Fruit fly (Drosophila melanogaster): ENCODE data around the gene ND-15.
A peak's percentile ranks its signal among the peaks of the same experiment; 100 is the strongest.

ND-15 gene

DNA sequence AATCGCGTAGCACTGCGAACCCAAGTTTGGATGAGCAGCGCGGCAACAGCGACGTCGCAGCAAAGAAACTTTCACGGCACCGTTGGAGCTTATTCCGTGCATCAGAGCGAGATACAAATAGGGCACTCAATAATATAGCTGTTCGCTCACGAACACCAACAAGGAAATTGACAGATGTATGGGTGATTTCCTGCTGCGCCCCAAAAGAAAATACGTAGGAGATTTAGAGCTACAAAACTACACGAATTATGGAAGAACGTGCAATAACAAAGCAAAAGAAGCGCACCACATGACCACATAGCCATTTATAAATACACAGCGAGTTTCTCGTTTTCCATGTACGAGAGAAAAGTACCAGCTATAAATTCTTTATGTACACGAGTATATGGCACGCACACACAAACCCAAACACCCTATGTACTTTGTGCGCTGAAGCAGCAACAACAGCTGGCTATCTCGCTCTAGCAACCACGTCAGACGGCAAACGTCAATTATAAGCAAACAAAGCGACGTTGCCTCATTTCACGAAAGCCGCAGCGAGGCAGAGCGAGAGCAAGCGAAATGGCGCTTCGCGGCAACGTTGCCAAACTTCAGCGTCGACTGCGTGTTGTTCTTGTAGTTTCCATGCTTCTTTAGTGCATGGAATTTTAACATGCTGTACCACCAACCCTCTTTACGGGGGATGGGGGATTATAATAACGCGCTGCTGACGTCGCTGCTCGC lies 47.1 kb downstream of the ND-15 start (continued):
- TF ChIP-seq CG5245 (GFP tag; optimal IDR thresholded peaks at IDR 0.05) (no peak), CG32767 (GFP tag; IDR thresholded peaks at IDR 0.05) (no peak), sens (GFP tag) (peak; percentile 84), salm (tag; optimal IDR thresholded peaks at IDR 0.05) (peak; percentile 12), HmgZ (tag; optimal IDR thresholded peaks at IDR 0.05) (peak; percentile 9), CG2120 (GFP tag; optimal IDR thresholded peaks at IDR 0.05) (peak; percentile 3), gcm2 (GFP tag; optimal IDR thresholded peaks at IDR 0.05) (no peak), NC2β (GFP tag; optimal IDR thresholded peaks at IDR 0.05) (no peak), dmrt99B (tag; optimal IDR thresholded peaks at IDR 0.05) (no peak), wdn (GFP tag; IDR thresholded peaks at IDR 0.05) (no peak), CG4282 (GFP tag; optimal IDR thresholded peaks at IDR 0.05) (no peak), CG2875 (GFP tag; optimal IDR thresholded peaks at IDR 0.05) (no peak), br (optimal IDR thresholded peaks at IDR 0.05) (no peak), CG12155 (GFP tag; optimal IDR thresholded peaks at IDR 0.05) (no peak), sc (optimal IDR thresholded peaks at IDR 0.05) (no peak), sc (GFP tag; optimal IDR thresholded peaks at IDR 0.05) (no peak), oc (tag; optimal IDR thresholded peaks at IDR 0.05) (peak; percentile 68), vvl (GFP tag; IDR thresholded peaks at IDR 0.05) (no peak), Tbp (GFP tag; optimal IDR thresholded peaks at IDR 0.05) (no peak), cas (GFP tag; IDR thresholded peaks at IDR 0.05) (no peak), CG1602 (GFP tag; optimal IDR thresholded peaks at IDR 0.05) (no peak), CG11085 (GFP tag; IDR thresholded peaks at IDR 0.05) (no peak), CG13123 (GFP tag; optimal IDR thresholded peaks at IDR 0.05) (no peak), Fer3 (tag; optimal IDR thresholded peaks at IDR 0.05) (no peak), caup (GFP tag; optimal IDR thresholded peaks at IDR 0.05; ENCODE audit: severe bottlenecking) (peak; percentile 66), gem (tag; optimal IDR thresholded peaks at IDR 0.05) (no peak), sr (GFP tag; IDR thresholded peaks at IDR 0.05) (no peak), CG2889 (GFP tag; IDR thresholded peaks at IDR 0.05) (no peak), Trl (optimal IDR thresholded peaks at IDR 0.05) (peak in 1 of 2 experiments; percentile 19), Trl (GFP tag; optimal IDR thresholded peaks at IDR 0.05) (no peak), ap (GFP tag; IDR thresholded peaks at IDR 0.05) (no peak), ab (GFP tag; optimal IDR thresholded peaks at IDR 0.05) (peak; percentile 21), odd (GFP tag; optimal IDR thresholded peaks at IDR 0.05) (peak; percentile 42), row (GFP tag; IDR thresholded peaks at IDR 0.05) (no peak), pfk (GFP tag; optimal IDR thresholded peaks at IDR 0.05) (peak; percentile 61), ato (GFP tag; IDR thresholded peaks at IDR 0.05; ENCODE audit: partially characterized antibody) (no peak), prd (optimal IDR thresholded peaks at IDR 0.05) (no peak), prd (GFP tag; IDR thresholded peaks at IDR 0.05) (no peak), danr (GFP tag; IDR thresholded peaks at IDR 0.05) (no peak), kah (GFP tag; optimal IDR thresholded peaks at IDR 0.05) (peak; percentile 8), Nf-YC (tag; optimal IDR thresholded peaks at IDR 0.05) (peak; percentile 50), fd3F (GFP tag; optimal IDR thresholded peaks at IDR 0.05) (no peak), MBD-R2 (GFP tag; IDR thresholded peaks at IDR 0.05) (no peak), bowl (GFP tag; IDR thresholded peaks at IDR 0.05) (no peak), CG12299 (tag; optimal IDR thresholded peaks at IDR 0.05) (peak; percentile 64), Hey (tag; optimal IDR thresholded peaks at IDR 0.05) (peak; percentile 63), CG10543 (GFP tag; optimal IDR thresholded peaks at IDR 0.05) (peak; percentile 94), CG14050 (GFP tag; IDR thresholded peaks at IDR 0.05) (no peak), CG12236 (GFP tag; optimal IDR thresholded peaks at IDR 0.05) (no peak), Myb (GFP tag; optimal IDR thresholded peaks at IDR 0.05) (peak; percentile 8), ara (GFP tag; IDR thresholded peaks at IDR 0.05) (no peak), tin (GFP tag; optimal IDR thresholded peaks at IDR 0.05) (no peak), CG8359 (GFP tag; optimal IDR thresholded peaks at IDR 0.05; ENCODE audit: borderline replicate concordance) (no peak)
